Fruit fly (Drosophila melanogaster) whole organism, prepupa: ENCODE results near the gene CG13995.

Experiments
- Blimp-1 ChIP-seq: fragments of 200-800 bp; sonication (Bioruptor generic); optimal IDR thresholded peaks from 3 replicates; lab custom pipeline; 2017; ENCODE audit warnings: missing biosample characterization, missing genetic modification characterization, mild to moderate bottlenecking, moderate library complexity, missing genetic modification reagents
- CG10631 ChIP-seq: fragments of 200-800 bp; sonication (Bioruptor generic); optimal IDR thresholded peaks from 2 replicates; lab custom pipeline; 2016; ENCODE audit warnings: missing biosample characterization, missing genetic modification characterization
- CG10669 ChIP-seq: fragments of 200-800 bp; sonication (Bioruptor generic); optimal IDR thresholded peaks from 3 replicates; lab custom pipeline; 2018; ENCODE audit warnings: missing biosample characterization, mild to moderate bottlenecking, missing genetic modification characterization, moderate library complexity
- CG11294 ChIP-seq: fragments of 200-800 bp; sonication (Bioruptor generic); IDR thresholded peaks from 2 replicates; pipeline ENCODE4 v1.3.6; 2022; ENCODE audit warnings: missing biosample characterization, missing genetic modification characterization
- CG11902 ChIP-seq: fragments of 200-800 bp; sonication (Bioruptor generic); optimal IDR thresholded peaks from 3 replicates; lab custom pipeline; 2016; ENCODE audit warnings: missing biosample characterization, missing genetic modification characterization
- CG15336 ChIP-seq: fragments of 200-800 bp; sonication (Bioruptor generic); IDR thresholded peaks from 2 replicates; pipeline ENCODE4 v1.3.6; 2022; ENCODE audit warnings: missing biosample characterization, missing genetic modification characterization
- CG16779 ChIP-seq: fragments of 200-800 bp; sonication (Bioruptor generic); optimal IDR thresholded peaks from 3 replicates; lab custom pipeline; 2017; ENCODE audit warnings: missing biosample characterization, mild to moderate bottlenecking, missing genetic modification characterization
- CG3032 ChIP-seq: fragments of 200-800 bp; optimal IDR thresholded peaks from 2 replicates; lab custom pipeline; 2019; ENCODE audit warnings: missing biosample characterization, mild to moderate bottlenecking, missing genetic modification characterization, moderate library complexity
- CG32006 ChIP-seq: fragments of 200-800 bp; sonication (Bioruptor generic); optimal IDR thresholded peaks from 3 replicates; lab custom pipeline; 2017; ENCODE audit warnings: missing biosample characterization, mild to moderate bottlenecking, missing genetic modification characterization
- CG34406 ChIP-seq: fragments of 200-800 bp; sonication (Bioruptor generic); optimal IDR thresholded peaks from 3 replicates; lab custom pipeline; 2016; ENCODE audit warnings: missing biosample characterization, missing genetic modification characterization
- CG6163 ChIP-seq: fragments of 200-800 bp; sonication (Bioruptor generic); IDR thresholded peaks from 3 replicates; pipeline ENCODE4 v1.3.6; 2022; ENCODE audit warnings: missing biosample characterization, missing genetic modification characterization
- CG6276 ChIP-seq: fragments of 200-800 bp; sonication (Bioruptor generic); optimal IDR thresholded peaks from 2 replicates; lab custom pipeline; 2017; ENCODE audit warnings: missing biosample characterization, mild to moderate bottlenecking, missing genetic modification characterization
- CG6792 ChIP-seq: fragments of 200-800 bp; sonication (Bioruptor generic); optimal IDR thresholded peaks from 3 replicates; lab custom pipeline; 2016; ENCODE audit warnings: missing biosample characterization, missing genetic modification characterization
- CG6808 ChIP-seq: fragments of 200-800 bp; sonication (Bioruptor generic); optimal IDR thresholded peaks from 3 replicates; lab custom pipeline; 2017; ENCODE audit warnings: missing biosample characterization, missing genetic modification characterization, mild to moderate bottlenecking, moderate library complexity, missing genetic modification reagents
- CG7368 ChIP-seq: fragments of 200-800 bp; sonication (Bioruptor generic); optimal IDR thresholded peaks from 3 replicates; lab custom pipeline; 2016; ENCODE audit warnings: missing biosample characterization, missing genetic modification characterization
- CG8632 ChIP-seq: fragments of 200-800 bp; sonication (Bioruptor generic); optimal IDR thresholded peaks from 3 replicates; lab custom pipeline; 2016; ENCODE audit warnings: missing biosample characterization, missing genetic modification characterization
- CG9139 ChIP-seq: fragments of 200-800 bp; sonication (Bioruptor generic); optimal IDR thresholded peaks from 3 replicates; lab custom pipeline; 2017; ENCODE audit warnings: missing biosample characterization, mild to moderate bottlenecking, missing genetic modification characterization
- Eip78C ChIP-seq: fragments of 200-800 bp; sonication (Bioruptor generic); peaks from one replicate; lab custom pipeline; 2016; ENCODE audit warnings: missing biosample characterization, missing genetic modification characterization
- Eip93F ChIP-seq: fragments of 200-800 bp; sonication (Bioruptor generic); optimal IDR thresholded peaks from 2 replicates; lab custom pipeline; 2016; ENCODE audit warnings: missing biosample characterization, mild to moderate bottlenecking, missing genetic modification characterization
- Gug ChIP-seq: fragments of 200-800 bp; sonication (Bioruptor generic); IDR thresholded peaks from 2 replicates; pipeline ENCODE4 v1.3.6; 2022; ENCODE audit warnings: missing biosample characterization, missing genetic modification characterization
- Hr38 ChIP-seq: sonication (Bioruptor generic); optimal IDR thresholded peaks from 2 replicates; lab custom pipeline; 2016; ENCODE audit warnings: missing biosample characterization, missing genetic modification characterization
- Hr39 ChIP-seq: fragments of 200-800 bp; sonication (Bioruptor generic); optimal IDR thresholded peaks from 2 replicates; lab custom pipeline; 2016; ENCODE audit warnings: missing biosample characterization, missing genetic modification characterization
- Hr4 ChIP-seq: fragments of 200-800 bp; sonication (Bioruptor generic); optimal IDR thresholded peaks from 3 replicates; lab custom pipeline; 2016; ENCODE audit warnings: missing biosample characterization, missing genetic modification characterization
- Lpt ChIP-seq: fragments of 200-800 bp; sonication (Bioruptor generic); optimal IDR thresholded peaks from 3 replicates; lab custom pipeline; 2016; ENCODE audit warnings: missing biosample characterization, missing genetic modification characterization
- Met ChIP-seq: fragments of 200-800 bp; sonication (Bioruptor generic); optimal IDR thresholded peaks from 3 replicates; lab custom pipeline; 2016; ENCODE audit warnings: missing biosample characterization, missing genetic modification characterization
- OdsH ChIP-seq: fragments of 200-800 bp; sonication (Bioruptor generic); optimal IDR thresholded peaks from 3 replicates; lab custom pipeline; 2016; ENCODE audit warnings: missing biosample characterization, missing genetic modification characterization
- Sox102F ChIP-seq: fragments of 200-800 bp; sonication (Bioruptor generic); optimal IDR thresholded peaks from 2 replicates; lab custom pipeline; 2016; ENCODE audit warnings: missing biosample characterization, mild to moderate bottlenecking, missing genetic modification characterization
- achi ChIP-seq: fragments of 200-800 bp; sonication (Bioruptor generic); optimal IDR thresholded peaks from 3 replicates; lab custom pipeline; 2016; ENCODE audit warnings: missing biosample characterization, missing genetic modification characterization
- acj6 ChIP-seq: fragments of 200-800 bp; sonication (Bioruptor generic); optimal IDR thresholded peaks from 3 replicates; lab custom pipeline; 2016; ENCODE audit warnings: missing biosample characterization, missing genetic modification characterization
- cyc ChIP-seq: fragments of 200-800 bp; sonication (Bioruptor generic); optimal IDR thresholded peaks from 3 replicates; lab custom pipeline; 2016; ENCODE audit warnings: missing biosample characterization, missing genetic modification characterization
- dsx ChIP-seq: fragments of 200-800 bp; optimal IDR thresholded peaks from 3 replicates; lab custom pipeline; 2019; ENCODE audit warnings: missing biosample characterization, mild to moderate bottlenecking, missing genetic modification characterization, moderate library complexity; ENCODE audit not compliant: poor library complexity, severe bottlenecking
- esn ChIP-seq: fragments of 200-800 bp; sonication (Bioruptor generic); optimal IDR thresholded peaks from 2 replicates; lab custom pipeline; 2016; ENCODE audit warnings: missing biosample characterization, mild to moderate bottlenecking, missing genetic modification characterization, moderate library complexity
- fd59A ChIP-seq: fragments of 200-800 bp; sonication (Bioruptor generic); optimal IDR thresholded peaks from 2 replicates; lab custom pipeline; 2017; ENCODE audit warnings: missing biosample characterization, mild to moderate bottlenecking, missing genetic modification characterization, missing genetic modification reagents
- fd85E ChIP-seq: fragments of 200-800 bp; sonication (Bioruptor generic); optimal IDR thresholded peaks from 3 replicates; lab custom pipeline; 2016; ENCODE audit warnings: missing biosample characterization, missing genetic modification characterization
- fkh ChIP-seq: fragments of 200-800 bp; sonication (Bioruptor generic); optimal IDR thresholded peaks from 3 replicates; lab custom pipeline; 2017; ENCODE audit warnings: missing biosample characterization, mild to moderate bottlenecking, missing genetic modification characterization, moderate library complexity
- lz ChIP-seq: fragments of 200-800 bp; sonication (Bioruptor generic); optimal IDR thresholded peaks from 3 replicates; lab custom pipeline; 2016; ENCODE audit warnings: missing biosample characterization, missing genetic modification characterization
- net ChIP-seq: fragments of 200-800 bp; sonication (Bioruptor generic); optimal IDR thresholded peaks from 3 replicates; lab custom pipeline; 2016; ENCODE audit warnings: missing biosample characterization, missing genetic modification characterization
- pdm3 ChIP-seq: fragments of 200-800 bp; sonication (Bioruptor generic); optimal IDR thresholded peaks from 3 replicates; lab custom pipeline; 2016; ENCODE audit warnings: missing biosample characterization, missing genetic modification characterization
- salr ChIP-seq, 2 experiments: fragments of 200-800 bp; sonication (Bioruptor generic); optimal IDR thresholded peaks; 3 replicates each; lab custom pipeline; 2016 to 2018; ENCODE audit warnings: missing biosample characterization in 2 of 2, missing genetic modification characterization in 2 of 2, mild to moderate bottlenecking in 1 of 2
- spab ChIP-seq: fragments of 200-800 bp; sonication (Bioruptor generic); optimal IDR thresholded peaks from 2 replicates; lab custom pipeline; 2017; ENCODE audit warnings: missing biosample characterization, mild to moderate bottlenecking, missing genetic modification characterization, missing genetic modification reagents
- ss ChIP-seq, 2 experiments: fragments of 200-800 bp; sonication (Bioruptor generic); optimal IDR thresholded peaks; 2 replicates in 1 of 2; 3 replicates in 1 of 2; lab custom pipeline; 2017 to 2018; ENCODE audit warnings: mild to moderate bottlenecking in 2 of 2, missing biosample characterization in 2 of 2, missing genetic modification characterization in 2 of 2, moderate library complexity in 1 of 2
- svp ChIP-seq: fragments of 200-800 bp; sonication (Bioruptor generic); peaks from one replicate; lab custom pipeline; 2016; ENCODE audit warnings: missing biosample characterization, missing genetic modification characterization
- topi ChIP-seq: fragments of 200-800 bp; sonication (Bioruptor generic); optimal IDR thresholded peaks from 3 replicates; lab custom pipeline; 2016; ENCODE audit warnings: missing biosample characterization, missing genetic modification characterization
- vri ChIP-seq: fragments of 200-800 bp; sonication (Bioruptor generic); optimal IDR thresholded peaks from 3 replicates; lab custom pipeline; 2016; ENCODE audit warnings: missing biosample characterization, mild to moderate bottlenecking, missing genetic modification characterization

CG13995 gene

dm6 chr2L:6051212-6051621, 2.9 kb upstream of the CG13995 start (continued):
- TF ChIP-seq fd85E (GFP tag; lab: Kevin White, UChicago): peak; percentile 86
- TF ChIP-seq dsx (GFP tag; lab: Kevin White, UChicago): peak; percentile 94
- peak; percentile 99 for TF ChIP-seq CG15336 (GFP tag; lab: Robert Waterston, UW)
- TF ChIP-seq Hr39 (GFP tag; lab: Kevin White, UChicago): peak; percentile 93
- TF ChIP-seq Hr4: peak; percentile 97
- TF ChIP-seq net (GFP tag; lab: Kevin White, UChicago): peak; percentile 98
- TF ChIP-seq lz (GFP tag; lab: Kevin White, UChicago): peak; percentile 97
- peak; percentile 90 for TF ChIP-seq salr (GFP tag; optimal IDR thresholded peaks at IDR 0.05; lab: Kevin White, UChicago)
- TF ChIP-seq CG6163 (GFP tag; lab: Robert Waterston, UW): peak; percentile 98
- TF ChIP-seq CG7368 (GFP tag; lab: Kevin White, UChicago): peak; percentile 93
- peak; percentile 90 for TF ChIP-seq spab (GFP tag; lab: Kevin White, UChicago)
- TF ChIP-seq Eip78C (GFP tag; lab: Kevin White, UChicago): peak; percentile 99
- TF ChIP-seq acj6: peak; percentile 94
- peak; percentile 91 for TF ChIP-seq CG10631 (GFP tag; lab: Kevin White, UChicago)
- peak; percentile 89 for TF ChIP-seq CG10669 (GFP tag; lab: Kevin White, UChicago)
- TF ChIP-seq Hr38 (GFP tag; lab: Kevin White, UChicago): no peak
- peak; percentile 91 for TF ChIP-seq CG11294 (GFP tag; lab: Robert Waterston, UW)
- peak; percentile 94 for TF ChIP-seq CG8632 (GFP tag; lab: Kevin White, UChicago)
- TF ChIP-seq vri (GFP tag; lab: Kevin White, UChicago): peak; percentile 96
- TF ChIP-seq svp (GFP tag; lab: Kevin White, UChicago): peak; percentile 98
- TF ChIP-seq OdsH (GFP tag; lab: Kevin White, UChicago): peak; percentile 95
- TF ChIP-seq Met (GFP tag; lab: Kevin White, UChicago): peak; percentile 96
- TF ChIP-seq ss (GFP tag; optimal IDR thresholded peaks at IDR 0.05; lab: Kevin White, UChicago): peak; percentile 96
- TF ChIP-seq CG34406 (GFP tag; lab: Kevin White, UChicago): peak; percentile 96
- peak; percentile 92 for TF ChIP-seq Lpt (GFP tag; lab: Kevin White, UChicago)
- TF ChIP-seq CG32006 (GFP tag; lab: Kevin White, UChicago): peak; percentile 97
- TF ChIP-seq Blimp-1 (GFP tag; lab: Kevin White, UChicago): peak; percentile 81
- TF ChIP-seq pdm3: peak; percentile 96
- peak; percentile 94 for TF ChIP-seq CG9139 (GFP tag; lab: Kevin White, UChicago)

- TF ChIP-seq CG10669 (GFP tag; lab: Kevin White, UChicago) (no peak), esn (GFP tag; lab: Kevin White, UChicago) (no peak)
Observed at dm6 chr2L:6060210-6060609, 6.1 kb downstream of the CG13995 start, which contains the start of gene CG34180. TSS of gene CG34180 (plus strand) at chr2L:6060510.

- peak; percentile 81 for TF ChIP-seq cyc (GFP tag; lab: Kevin White, UChicago)
- no peak for TF ChIP-seq Sox102F (GFP tag; lab: Kevin White, UChicago)
- TF ChIP-seq fkh (GFP tag; lab: Kevin White, UChicago): peak; percentile 98
- TF ChIP-seq fd59A (GFP tag; lab: Kevin White, UChicago): peak; percentile 33
- TF ChIP-seq Eip78C (GFP tag; lab: Kevin White, UChicago): peak; percentile 91
- peak; percentile 65; the same call in 1 of the 2 replicates for TF ChIP-seq Gug (GFP tag; lab: Robert Waterston, UW)
- TF ChIP-seq esn (GFP tag; lab: Kevin White, UChicago): peak; percentile 73
- TF ChIP-seq dsx (GFP tag; lab: Kevin White, UChicago): no peak
- peak; percentile 61 for TF ChIP-seq CG11902 (GFP tag; lab: Kevin White, UChicago)
- peak; percentile 59 for TF ChIP-seq CG6792 (GFP tag; lab: Kevin White, UChicago)
- TF ChIP-seq CG6276 (GFP tag; lab: Kevin White, UChicago): no peak
- TF ChIP-seq CG10669 (GFP tag; lab: Kevin White, UChicago): no peak
- peak; percentile 69 for TF ChIP-seq CG34406 (GFP tag; lab: Kevin White, UChicago)
- TF ChIP-seq topi (GFP tag; lab: Kevin White, UChicago): peak; percentile 73
- TF ChIP-seq Eip93F (GFP tag; lab: Kevin White, UChicago): no peak
- TF ChIP-seq CG32006 (GFP tag; lab: Kevin White, UChicago): peak; percentile 74
- peak; percentile 67 for TF ChIP-seq CG10631 (GFP tag; lab: Kevin White, UChicago)
- no peak for TF ChIP-seq CG16779 (tag; lab: Kevin White, UChicago)
- no peak for TF ChIP-seq fd85E (GFP tag; lab: Kevin White, UChicago)
- TF ChIP-seq CG3032: peak; percentile 75
- TF ChIP-seq achi (GFP tag; lab: Kevin White, UChicago): peak; percentile 100
- peak; percentile 78 for TF ChIP-seq acj6
- TF ChIP-seq CG6808 (GFP tag; lab: Kevin White, UChicago): peak; percentile 51
- peak; percentile 83 for TF ChIP-seq lz (GFP tag; lab: Kevin White, UChicago)
- TF ChIP-seq CG15336 (GFP tag; lab: Robert Waterston, UW): peak; percentile 55
- TF ChIP-seq net (GFP tag; lab: Kevin White, UChicago): no peak
Observed at dm6 chr2L:6062382-6063082, 8.4 kb downstream of the CG13995 start, which contains the start of the genes ND-51 and CG13994. TSS of gene ND-51 (minus strand) at chr2L:6062757. TSS of gene CG13994 (plus strand) at chr2L:6062989.
